Worm (Caenorhabditis elegans) whole organism, late embryonic: ENCODE measurements around the gene dnc-4.
A peak's percentile ranks its signal among the peaks of the same experiment; 100 is the strongest.

Source experiments
- C08G9.2 ChIP-seq: sonication (generic microtip); optimal IDR thresholded peaks from 2 replicates; lab custom pipeline; 2016; ENCODE audit warnings: mild to moderate bottlenecking, missing genetic modification characterization, moderate library complexity, missing compliant biosample characterization
- C38D4.7 ChIP-seq: fragments of 200-800 bp; sonication (Bioruptor generic); optimal IDR thresholded peaks from 2 replicates; lab custom pipeline; 2018; ENCODE audit warnings: mild to moderate bottlenecking, missing genetic modification characterization, moderate library complexity, missing compliant biosample characterization
- K09A11.1 ChIP-seq: sonication (generic microtip); optimal IDR thresholded peaks from 2 replicates; lab custom pipeline; 2017; ENCODE audit warnings: antibody characterized with exemption, mild to moderate bottlenecking, missing genetic modification characterization, missing compliant biosample characterization; ENCODE audit not compliant: insufficient read depth
- T23F11.4 ChIP-seq: fragments of 200-800 bp; sonication (Bioruptor generic); optimal IDR thresholded peaks from 2 replicates; lab custom pipeline; 2018; ENCODE audit warnings: mild to moderate bottlenecking, missing genetic modification characterization, missing compliant biosample characterization
- ahr-1 ChIP-seq: sonication (generic microtip); optimal IDR thresholded peaks from 2 replicates; lab custom pipeline; 2016; ENCODE audit warnings: missing genetic modification characterization, missing compliant biosample characterization
- ceh-18 ChIP-seq: sonication (generic microtip); optimal IDR thresholded peaks from 2 replicates; lab custom pipeline; 2016; ENCODE audit warnings: missing genetic modification characterization, missing compliant biosample characterization
- ceh-19 ChIP-seq: fragments of 200-800 bp; sonication (Bioruptor generic); optimal IDR thresholded peaks from 2 replicates; lab custom pipeline; 2018; ENCODE audit warnings: mild to moderate bottlenecking, missing genetic modification characterization, missing compliant biosample characterization
- ceh-2 ChIP-seq: sonication (generic microtip); optimal IDR thresholded peaks from 2 replicates; lab custom pipeline; 2016; ENCODE audit warnings: missing genotype, missing genetic modification characterization, missing compliant biosample characterization
- ceh-22 ChIP-seq: sonication (generic microtip); optimal IDR thresholded peaks from 2 replicates; lab custom pipeline; 2017; ENCODE audit warnings: missing biosample characterization, missing genetic modification characterization
- ceh-24 ChIP-seq: sonication (generic microtip); optimal IDR thresholded peaks from 2 replicates; lab custom pipeline; 2016; ENCODE audit warnings: mild to moderate bottlenecking, missing genetic modification characterization, missing compliant biosample characterization
- ceh-30 ChIP-seq: fragments of 150-350 bp; optimal IDR thresholded peaks from 2 replicates; lab custom pipeline; 2014; ENCODE audit warnings: missing biosample characterization, missing genetic modification characterization
- ceh-31 ChIP-seq: sonication (generic microtip); optimal IDR thresholded peaks from 2 replicates; lab custom pipeline; 2016; ENCODE audit warnings: missing genetic modification characterization, missing compliant biosample characterization
- ceh-34 ChIP-seq: sonication (generic microtip); optimal IDR thresholded peaks from 2 replicates; lab custom pipeline; 2016; ENCODE audit warnings: mild to moderate bottlenecking, missing genetic modification characterization, missing compliant biosample characterization
- ceh-6 ChIP-seq: fragments of 200-800 bp; sonication (Bioruptor generic); optimal IDR thresholded peaks from 2 replicates; lab custom pipeline; 2018; ENCODE audit warnings: mild to moderate bottlenecking, missing genetic modification characterization, missing compliant biosample characterization
- elt-2 ChIP-seq: sonication (generic microtip); optimal IDR thresholded peaks from 2 replicates; lab custom pipeline; 2016; ENCODE audit warnings: missing genetic modification reagents, missing genetic modification characterization, missing compliant biosample characterization
- ets-4 ChIP-seq: sonication (generic microtip); optimal IDR thresholded peaks from 2 replicates; lab custom pipeline; 2016; ENCODE audit warnings: missing genetic modification characterization, missing compliant biosample characterization
- gmeb-2 ChIP-seq: sonication (generic microtip); optimal IDR thresholded peaks from 2 replicates; lab custom pipeline; 2016; ENCODE audit warnings: missing genetic modification characterization, inconsistent platforms, missing compliant biosample characterization
- hlh-13 ChIP-seq: fragments of 200-800 bp; sonication (Bioruptor generic); optimal IDR thresholded peaks from 2 replicates; lab custom pipeline; 2018; ENCODE audit warnings: mild to moderate bottlenecking, missing genetic modification characterization, missing compliant biosample characterization
- hlh-15 ChIP-seq: sonication (generic microtip); optimal IDR thresholded peaks from 2 replicates; lab custom pipeline; 2016; ENCODE audit warnings: missing genetic modification characterization, missing compliant biosample characterization
- hlh-8 ChIP-seq: sonication (generic microtip); optimal IDR thresholded peaks from 2 replicates; lab custom pipeline; 2016; ENCODE audit warnings: missing genotype, missing genetic modification characterization, missing compliant biosample characterization
- lim-6 ChIP-seq: sonication (generic microtip); optimal IDR thresholded peaks from 2 replicates; lab custom pipeline; 2016; ENCODE audit warnings: missing genetic modification characterization, missing compliant biosample characterization
- mec-3 ChIP-seq: sonication (generic microtip); optimal IDR thresholded peaks from 2 replicates; lab custom pipeline; 2016; ENCODE audit warnings: borderline replicate concordance, missing genetic modification characterization, missing compliant biosample characterization
- nfya-1 ChIP-seq: sonication (generic microtip); optimal IDR thresholded peaks from 2 replicates; lab custom pipeline; 2017; ENCODE audit warnings: missing genetic modification characterization, mild to moderate bottlenecking, missing compliant biosample characterization, antibody characterized with exemption, moderate library complexity
- nhr-11 ChIP-seq: fragments of 150-350 bp; optimal IDR thresholded peaks from 2 replicates; lab custom pipeline; 2014; ENCODE audit warnings: missing biosample characterization, missing genetic modification characterization
- nhr-232 ChIP-seq: sonication (generic microtip); optimal IDR thresholded peaks from 2 replicates; lab custom pipeline; 2016; ENCODE audit warnings: missing genetic modification characterization, missing compliant biosample characterization
- pag-3 ChIP-seq: sonication (generic microtip); optimal IDR thresholded peaks from 2 replicates; lab custom pipeline; 2016; ENCODE audit warnings: missing compliant biosample characterization, missing genetic modification characterization, borderline replicate concordance
- pat-9 ChIP-seq: fragments of 200-800 bp; sonication (Bioruptor generic); optimal IDR thresholded peaks from 2 replicates; lab custom pipeline; 2018; ENCODE audit warnings: mild to moderate bottlenecking, missing genetic modification characterization, moderate library complexity, missing compliant biosample characterization
- pax-1 ChIP-seq: fragments of 150-350 bp; optimal IDR thresholded peaks from 2 replicates; lab custom pipeline; 2014; ENCODE audit warnings: missing biosample characterization, missing genetic modification characterization
- pha-2 ChIP-seq: sonication (generic microtip); optimal IDR thresholded peaks from 2 replicates; lab custom pipeline; 2017; ENCODE audit warnings: mild to moderate bottlenecking, missing genetic modification characterization, missing compliant biosample characterization
- pha-4 ChIP-seq: fragments of 150-350 bp; optimal IDR thresholded peaks from 2 replicates; lab custom pipeline; 2018; ENCODE audit warnings: missing biosample characterization, missing genetic modification reagents, missing genetic modification characterization
- rnt-1 ChIP-seq: sonication (generic microtip); optimal IDR thresholded peaks from 2 replicates; lab custom pipeline; 2016; ENCODE audit warnings: missing genetic modification characterization, missing compliant biosample characterization
- sox-2 ChIP-seq: fragments of 200-800 bp; sonication (Bioruptor generic); IDR thresholded peaks from 2 replicates; pipeline ENCODE4 v1.3.6; 2022; ENCODE audit warnings: missing genetic modification reagents, missing genetic modification characterization, missing compliant biosample characterization
- syd-9 ChIP-seq: sonication (generic microtip); optimal IDR thresholded peaks from 2 replicates; lab custom pipeline; 2016; ENCODE audit warnings: mild to moderate bottlenecking, missing genetic modification characterization, moderate library complexity, missing compliant biosample characterization
- unc-3 ChIP-seq, 2 experiments: fragments of 200-800 bp in 1 of 2; sonication (Bioruptor generic) in 1 of 2; sonication (generic microtip) in 1 of 2; conservative IDR thresholded peaks in 1 of 2; optimal IDR thresholded peaks in 1 of 2; 2 replicates each; pipeline versions ENCODE4 v1.3.6 to Lab custom; 2016 to 2022; ENCODE audit warnings: missing compliant biosample characterization in 2 of 2, missing genetic modification characterization in 2 of 2, missing genetic modification reagents in 1 of 2
- unc-42 ChIP-seq: sonication (generic microtip); optimal IDR thresholded peaks from 2 replicates; lab custom pipeline; 2016; ENCODE audit warnings: missing genotype, missing genetic modification characterization, missing compliant biosample characterization
- unc-55 ChIP-seq: sonication (generic microtip); optimal IDR thresholded peaks from 2 replicates; lab custom pipeline; 2017; ENCODE audit warnings: missing biosample characterization, missing genetic modification reagents, missing genetic modification characterization
- unc-86 ChIP-seq: sonication (generic microtip); optimal IDR thresholded peaks from 2 replicates; lab custom pipeline; 2016; ENCODE audit warnings: missing genetic modification characterization, missing compliant biosample characterization
- zip-5 ChIP-seq: sonication (generic microtip); optimal IDR thresholded peaks from 2 replicates; lab custom pipeline; 2016; ENCODE audit warnings: missing genetic modification characterization, missing compliant biosample characterization

dnc-4 gene

DNA sequence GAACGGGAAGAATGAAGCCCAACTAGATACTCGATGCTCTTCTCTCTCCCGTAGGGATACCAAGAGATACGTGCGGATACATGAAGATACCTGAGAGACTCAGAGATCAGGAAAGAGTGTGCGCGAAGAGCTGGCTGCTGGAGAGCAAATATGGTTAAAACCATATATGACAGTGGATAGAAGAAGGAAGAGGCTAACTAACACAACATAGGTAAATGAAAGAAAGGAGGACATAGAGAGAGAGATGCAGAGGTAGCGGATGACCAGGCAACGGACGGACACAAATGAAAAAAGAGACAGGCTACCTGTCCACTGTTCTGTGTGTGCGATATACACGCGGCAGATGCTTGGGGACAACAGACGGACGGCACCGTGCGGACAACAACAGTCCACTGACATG is 11.5 kb downstream of the dnc-4 start:
- TF ChIP-seq pax-1 (tag; lab: Kevin White, UChicago) (no peak), unc-55 (no peak), rnt-1 (tag; lab: Kevin White, UChicago) (no peak), ceh-22 (tag; lab: Kevin White, UChicago) (no peak), nhr-11 (tag; lab: Kevin White, UChicago) (no peak), ceh-24 (no peak), unc-86 (tag; lab: Kevin White, UChicago) (no peak), ceh-19 (GFP tag; lab: Kevin White, UChicago) (no peak), ceh-30 (tag; lab: Kevin White, UChicago) (no peak), unc-3 (GFP tag; conservative IDR thresholded peaks at IDR 0.05; lab: Robert Waterston, UW) (no peak), unc-3 (tag; optimal IDR thresholded peaks at IDR 0.05; lab: Kevin White, UChicago) (no peak), nfya-1 (tag; lab: Kevin White, UChicago) (peak; percentile 20), pat-9 (tag; lab: Kevin White, UChicago) (no peak), ceh-34 (peak; percentile 62), gmeb-2 (tag; lab: Kevin White, UChicago) (no peak), ceh-31 (peak; percentile 23), ceh-18 (no peak), pag-3 (tag; lab: Kevin White, UChicago) (no peak), zip-5 (no peak), ceh-2 (no peak), C38D4.7 (GFP tag; lab: Kevin White, UChicago) (no peak), C08G9.2 (tag; lab: Kevin White, UChicago) (no peak), ceh-6 (GFP tag; lab: Kevin White, UChicago) (no peak), elt-2 (tag; lab: Kevin White, UChicago) (no peak), pha-4 (no peak), K09A11.1 (tag; lab: Kevin White, UChicago) (no peak)

DNA sequence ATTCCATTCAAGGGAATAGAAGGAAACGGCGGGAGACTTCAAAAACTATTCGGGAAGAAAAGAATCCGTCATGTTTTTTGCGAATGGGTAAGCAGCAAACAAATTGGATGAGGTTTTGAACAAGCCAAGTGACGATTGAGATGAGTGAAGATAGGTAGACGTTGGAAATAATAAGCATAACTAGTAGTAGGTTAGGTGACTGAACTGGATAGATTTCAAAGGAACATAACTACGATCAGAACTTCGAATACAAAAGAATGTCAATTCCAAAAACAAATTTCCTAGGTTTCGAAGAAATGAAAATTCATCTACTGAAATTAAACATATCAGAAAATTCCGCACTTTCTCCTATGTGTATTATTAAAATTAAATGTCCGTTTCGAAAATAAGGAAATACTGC is 12.1 kb downstream of the dnc-4 start:
- TF ChIP-seq syd-9 (tag; lab: Kevin White, UChicago) (no peak), unc-55 (no peak)
- TF ChIP-seq, all 69 proteins: peak for 0

DNA sequence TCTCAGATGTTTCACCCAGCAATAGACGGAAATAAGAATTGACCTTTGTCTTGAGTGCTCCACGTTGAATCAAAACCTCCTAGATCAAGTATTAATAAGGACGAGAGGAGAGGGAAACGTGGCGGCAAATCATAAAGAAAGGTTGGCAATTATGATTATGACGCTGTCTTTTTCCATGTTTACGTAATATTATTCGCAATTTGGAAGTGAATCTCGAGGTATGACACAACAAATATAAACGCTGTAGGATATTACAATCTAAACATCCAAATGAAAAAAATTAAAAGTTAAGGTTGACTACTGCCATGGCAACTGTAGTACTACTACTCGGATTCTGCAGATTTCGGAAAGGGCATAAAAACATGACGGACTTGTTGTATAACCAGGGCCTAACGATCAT is 13.4 kb downstream of the dnc-4 start:
- TF ChIP-seq nhr-232 (tag; lab: Kevin White, UChicago) (no peak), ets-4 (tag; lab: Kevin White, UChicago) (no peak), mec-3 (tag; lab: Kevin White, UChicago) (no peak), pat-9 (tag; lab: Kevin White, UChicago) (no peak), hlh-15 (no peak), lim-6 (tag; lab: Kevin White, UChicago) (no peak), C38D4.7 (GFP tag; lab: Kevin White, UChicago) (no peak), T23F11.4 (GFP tag; lab: Kevin White, UChicago) (no peak), ahr-1 (tag; lab: Kevin White, UChicago) (no peak)

DNA sequence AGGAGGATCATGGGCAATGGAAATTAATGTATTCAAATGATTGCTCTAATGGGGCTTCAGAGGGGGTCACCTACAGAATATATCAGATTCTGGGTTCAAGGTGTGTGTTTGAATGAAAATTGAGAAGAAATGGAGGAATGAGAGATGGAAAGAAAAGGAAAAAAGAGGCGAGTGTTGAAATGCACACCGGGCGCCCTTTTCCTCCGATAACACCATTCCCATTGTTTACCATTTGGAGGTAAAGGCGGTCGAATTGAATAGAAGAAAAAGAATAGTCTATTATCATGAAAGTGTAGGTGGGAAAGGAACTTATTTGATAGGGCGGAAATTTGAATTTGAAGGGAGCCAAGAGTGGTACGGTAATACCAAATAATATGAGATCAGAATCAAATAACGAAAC is 14.2 kb downstream of the dnc-4 start:
- no peak for TF ChIP-seq rnt-1 (tag; lab: Kevin White, UChicago)
- TF ChIP-seq ets-4 (tag; lab: Kevin White, UChicago) = no peak
- no peak for TF ChIP-seq pag-3 (tag; lab: Kevin White, UChicago)
- TF ChIP-seq sox-2 (GFP tag; lab: Robert Waterston, UW) = no peak
- TF ChIP-seq pha-2 = no peak
- no peak for TF ChIP-seq hlh-13 (GFP tag; lab: Kevin White, UChicago)
- no peak for TF ChIP-seq unc-42 (tag; lab: Kevin White, UChicago)
- TF ChIP-seq ceh-22 (tag; lab: Kevin White, UChicago) = no peak
- no peak for TF ChIP-seq hlh-8
- no peak for TF ChIP-seq zip-5
- TF ChIP-seq, all 69 proteins: peak for 0
